ENCODE assay signal across 4 worm cellular contexts in the genomic region with DNA sequence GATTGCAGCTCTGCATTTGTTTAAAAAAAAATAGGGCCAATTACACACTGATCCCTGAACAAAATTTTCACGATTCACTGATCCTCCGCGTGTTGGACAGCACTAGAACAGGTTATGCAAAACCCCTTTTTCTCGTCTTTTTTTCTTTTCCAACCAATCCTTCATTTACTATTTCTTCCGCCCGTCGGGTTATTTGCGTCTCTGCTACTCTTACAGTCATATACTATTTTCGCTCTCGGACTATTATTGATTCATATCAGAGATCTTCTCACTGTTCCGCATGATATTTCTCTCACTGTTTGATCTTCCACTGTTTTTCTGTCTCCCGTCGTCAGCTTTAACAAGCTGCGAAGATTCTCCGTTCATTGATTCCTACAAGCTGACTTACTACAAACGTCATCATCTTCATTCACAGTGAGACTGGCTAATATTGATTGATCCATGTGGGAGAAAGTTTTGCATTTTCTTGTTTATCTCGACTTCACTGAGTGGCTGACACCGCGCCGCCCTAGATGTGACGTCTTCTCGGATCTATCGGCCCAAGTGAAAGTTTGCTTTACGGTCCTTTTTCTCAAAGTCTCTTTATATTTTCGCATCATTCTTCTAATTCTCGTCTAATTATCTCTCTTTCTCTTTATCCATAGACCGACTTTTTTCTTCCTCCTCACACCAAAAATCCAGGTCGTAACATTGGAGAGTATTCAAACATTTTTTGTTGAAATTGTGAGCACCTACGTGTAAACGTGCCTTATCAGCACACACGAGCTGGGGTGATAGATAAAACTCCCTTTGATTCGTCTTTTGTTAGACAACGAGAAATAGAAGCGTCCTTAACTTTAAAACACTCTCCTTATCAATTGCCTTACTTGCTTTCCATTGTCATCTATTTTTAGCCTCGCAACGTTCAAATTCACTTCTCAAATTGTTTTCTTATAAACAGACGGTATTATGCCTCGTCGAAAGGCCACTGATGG.
TF ChIP-seq lines count a peak whose summit lies in the region.

No protein-coding gene starts in this region.

TF ChIP-seq in whole organism, L1 larva, 84 proteins besides CTCF, POLR2A, EP300 and RAD21 (continued from another document):
- no peak for TF ChIP-seq hlh-4 (tag; optimal IDR thresholded peaks at IDR 0.05; lab: Kevin White, UChicago)
- no peak for TF ChIP-seq rnt-1 (tag; optimal IDR thresholded peaks at IDR 0.05; lab: Kevin White, UChicago)
- no peak for TF ChIP-seq ceh-88 (GFP tag; IDR thresholded peaks at IDR 0.05; lab: Robert Waterston, UW)
- TF ChIP-seq tlp-1 (tag; optimal IDR thresholded peaks at IDR 0.05; lab: Kevin White, UChicago): no peak
- no peak for TF ChIP-seq unc-86 (tag; optimal IDR thresholded peaks at IDR 0.05; lab: Kevin White, UChicago)
- TF ChIP-seq ztf-4 (tag; optimal IDR thresholded peaks at IDR 0.05; lab: Kevin White, UChicago): no peak
- TF ChIP-seq ztf-11 (tag; optimal IDR thresholded peaks at IDR 0.05; lab: Kevin White, UChicago): no peak
- no peak for TF ChIP-seq ces-1 (GFP tag; optimal IDR thresholded peaks at IDR 0.05; lab: Kevin White, UChicago)
- peak; percentile 82 for TF ChIP-seq elt-2 (tag; optimal IDR thresholded peaks at IDR 0.05; lab: Kevin White, UChicago)
- peak; percentile 99 for TF ChIP-seq blmp-1 (tag; optimal IDR thresholded peaks at IDR 0.05; lab: Kevin White, UChicago)
- no peak for TF ChIP-seq sox-4 (tag; optimal IDR thresholded peaks at IDR 0.05; lab: Kevin White, UChicago)
- TF ChIP-seq skn-1 (tag; optimal IDR thresholded peaks at IDR 0.05; lab: Kevin White, UChicago): no peak
- peak in 1 of 6 experiments; percentile 27 for TF ChIP-seq elt-3 (tag; optimal IDR thresholded peaks at IDR 0.05; lab: Kevin White, UChicago)
- peak; percentile 78 for TF ChIP-seq grh-1 (GFP tag; IDR thresholded peaks at IDR 0.05; lab: Robert Waterston, UW)
- TF ChIP-seq sptf-1 (tag; optimal IDR thresholded peaks at IDR 0.05; lab: Kevin White, UChicago): no peak
- TF ChIP-seq lin-35 (GFP tag; optimal IDR thresholded peaks at IDR 0.05; lab: Kevin White, UChicago): peak in 1 of 2 experiments; percentile 3

TF ChIP-seq in whole organism, L2 larva, 48 proteins besides CTCF, POLR2A, EP300 and RAD21 (continued from another document):
- peak; percentile 75 for TF ChIP-seq crh-2 (tag; optimal IDR thresholded peaks at IDR 0.05; lab: Kevin White, UChicago)
- TF ChIP-seq aly-2 (tag; optimal IDR thresholded peaks at IDR 0.05; lab: Kevin White, UChicago): no peak
- TF ChIP-seq ama-1 (optimal IDR thresholded peaks at IDR 0.05; lab: Kevin White, UChicago): no peak
- no peak for TF ChIP-seq alr-1 (tag; optimal IDR thresholded peaks at IDR 0.05; lab: Kevin White, UChicago)
- peak; percentile 26 for TF ChIP-seq sma-9 (GFP tag; optimal IDR thresholded peaks at IDR 0.05; lab: Kevin White, UChicago)
- TF ChIP-seq sma-9 (tag; optimal IDR thresholded peaks at IDR 0.05; lab: Kevin White, UChicago): no peak
- no peak for TF ChIP-seq elt-1 (tag; optimal IDR thresholded peaks at IDR 0.05; lab: Kevin White, UChicago)
- no peak for TF ChIP-seq nhr-23 (tag; optimal IDR thresholded peaks at IDR 0.05; lab: Kevin White, UChicago)
- no peak for TF ChIP-seq ztf-11 (tag; optimal IDR thresholded peaks at IDR 0.05; lab: Kevin White, UChicago)
- no peak for TF ChIP-seq nhr-25 (tag; optimal IDR thresholded peaks at IDR 0.05; lab: Kevin White, UChicago)
- TF ChIP-seq mab-5 (tag; optimal IDR thresholded peaks at IDR 0.05; lab: Kevin White, UChicago): no peak
- TF ChIP-seq nhr-129 (tag; optimal IDR thresholded peaks at IDR 0.05; lab: Kevin White, UChicago): no peak
- no peak for TF ChIP-seq R02D3.7 (tag; optimal IDR thresholded peaks at IDR 0.05; lab: Kevin White, UChicago)
- TF ChIP-seq ZK546.5 (tag; optimal IDR thresholded peaks at IDR 0.05; lab: Kevin White, UChicago): no peak
- peak; percentile 59 for TF ChIP-seq fos-1 (tag; optimal IDR thresholded peaks at IDR 0.05; lab: Kevin White, UChicago)
- no peak for TF ChIP-seq dmd-4 (tag; optimal IDR thresholded peaks at IDR 0.05; lab: Kevin White, UChicago)
- TF ChIP-seq unc-39 (tag; optimal IDR thresholded peaks at IDR 0.05; lab: Kevin White, UChicago): no peak
- no peak for TF ChIP-seq lin-39 (tag; optimal IDR thresholded peaks at IDR 0.05; lab: Kevin White, UChicago)
- TF ChIP-seq peb-1 (tag; optimal IDR thresholded peaks at IDR 0.05; lab: Kevin White, UChicago): no peak
- TF ChIP-seq ztf-1 (GFP tag; conservative IDR thresholded peaks at IDR 0.05; lab: Robert Waterston, UW): no peak
- TF ChIP-seq ceh-82 (tag; optimal IDR thresholded peaks at IDR 0.05; lab: Kevin White, UChicago): no peak
- TF ChIP-seq gmeb-1 (tag; optimal IDR thresholded peaks at IDR 0.05; lab: Kevin White, UChicago): no peak
- no peak for TF ChIP-seq lsy-2 (tag; optimal IDR thresholded peaks at IDR 0.05; lab: Kevin White, UChicago)
- TF ChIP-seq nhr-11 (tag; optimal IDR thresholded peaks at IDR 0.05; lab: Kevin White, UChicago): no peak
- TF ChIP-seq nhr-77 (tag; optimal IDR thresholded peaks at IDR 0.05; lab: Kevin White, UChicago): no peak
- no peak for TF ChIP-seq ceh-16 (tag; optimal IDR thresholded peaks at IDR 0.05; lab: Kevin White, UChicago)
- no peak for TF ChIP-seq ztf-4 (tag; optimal IDR thresholded peaks at IDR 0.05; lab: Kevin White, UChicago)
- TF ChIP-seq sma-3 (GFP tag; optimal IDR thresholded peaks at IDR 0.05; lab: Kevin White, UChicago): no peak
- no peak for TF ChIP-seq egl-27 (tag; optimal IDR thresholded peaks at IDR 0.05; lab: Kevin White, UChicago)
- no peak for TF ChIP-seq nhr-237 (tag; optimal IDR thresholded peaks at IDR 0.05; lab: Kevin White, UChicago)
- TF ChIP-seq lin-13 (GFP tag; optimal IDR thresholded peaks at IDR 0.05; lab: Kevin White, UChicago): no peak
- TF ChIP-seq F13H6.1 (tag; optimal IDR thresholded peaks at IDR 0.05; lab: Kevin White, UChicago): peak; percentile 36
- TF ChIP-seq mdl-1 (tag; optimal IDR thresholded peaks at IDR 0.05; lab: Kevin White, UChicago): peak in 1 of 2 experiments; percentile 0
- no peak for TF ChIP-seq elt-3 (tag; optimal IDR thresholded peaks at IDR 0.05; lab: Kevin White, UChicago)
- no peak for TF ChIP-seq zag-1 (tag; optimal IDR thresholded peaks at IDR 0.05; lab: Kevin White, UChicago)
- no peak for TF ChIP-seq unc-55 (GFP tag; optimal IDR thresholded peaks at IDR 0.05; lab: Kevin White, UChicago)
- no peak for TF ChIP-seq lin-11 (tag; optimal IDR thresholded peaks at IDR 0.05; lab: Kevin White, UChicago)

TF ChIP-seq in whole organism, L3 larva, 47 proteins besides CTCF, POLR2A, EP300 and RAD21 (continued from another document):
- no peak for TF ChIP-seq zag-1 (tag; optimal IDR thresholded peaks at IDR 0.05; lab: Kevin White, UChicago)
- no peak for TF ChIP-seq fos-1 (tag; optimal IDR thresholded peaks at IDR 0.05; lab: Kevin White, UChicago)
- no peak for TF ChIP-seq egl-5 (tag; optimal IDR thresholded peaks at IDR 0.05; lab: Kevin White, UChicago)
- TF ChIP-seq ceh-82 (tag; optimal IDR thresholded peaks at IDR 0.05; lab: Kevin White, UChicago): no peak
- no peak for TF ChIP-seq nhr-76 (tag; optimal IDR thresholded peaks at IDR 0.05; lab: Kevin White, UChicago)
- TF ChIP-seq elt-1 (tag; optimal IDR thresholded peaks at IDR 0.05; lab: Kevin White, UChicago): no peak
- TF ChIP-seq tbx-2 (tag; optimal IDR thresholded peaks at IDR 0.05; lab: Kevin White, UChicago): peak; percentile 15
- no peak for TF ChIP-seq ceh-16 (tag; optimal IDR thresholded peaks at IDR 0.05; lab: Kevin White, UChicago)
- TF ChIP-seq ceh-9 (tag; optimal IDR thresholded peaks at IDR 0.05; lab: Kevin White, UChicago): no peak
- TF ChIP-seq egl-27 (tag; optimal IDR thresholded peaks at IDR 0.05; lab: Kevin White, UChicago): no peak
- peak; percentile 91 for TF ChIP-seq elt-2 (tag; optimal IDR thresholded peaks at IDR 0.05; lab: Kevin White, UChicago)
- TF ChIP-seq ama-1 (optimal IDR thresholded peaks at IDR 0.05; lab: Kevin White, UChicago): peak; percentile 61
- no peak for TF ChIP-seq nfya-1 (tag; optimal IDR thresholded peaks at IDR 0.05; lab: Kevin White, UChicago; ENCODE audit: insufficient read depth)
- TF ChIP-seq fkh-10 (GFP tag; optimal IDR thresholded peaks at IDR 0.05; lab: Kevin White, UChicago): no peak
- TF ChIP-seq aly-2 (tag; optimal IDR thresholded peaks at IDR 0.05; lab: Kevin White, UChicago): no peak
- TF ChIP-seq nhr-23 (tag; optimal IDR thresholded peaks at IDR 0.05; lab: Kevin White, UChicago): peak; percentile 83
- TF ChIP-seq ZK546.5 (tag; optimal IDR thresholded peaks at IDR 0.05; lab: Kevin White, UChicago): no peak
- TF ChIP-seq snpc-4 (tag; optimal IDR thresholded peaks at IDR 0.05; lab: Kevin White, UChicago): no peak
- TF ChIP-seq skn-1 (tag; optimal IDR thresholded peaks at IDR 0.05; lab: Kevin White, UChicago): peak; percentile 54
- TF ChIP-seq elt-3 (tag; optimal IDR thresholded peaks at IDR 0.05; lab: Kevin White, UChicago): peak in 1 of 3 experiments; percentile 7
- no peak for TF ChIP-seq lin-39 (tag; optimal IDR thresholded peaks at IDR 0.05; lab: Kevin White, UChicago)
- no peak for TF ChIP-seq lin-15B (tag; optimal IDR thresholded peaks at IDR 0.05; lab: Kevin White, UChicago)
- no peak for TF ChIP-seq daf-12 (tag; optimal IDR thresholded peaks at IDR 0.05; lab: Kevin White, UChicago)
- peak; percentile 40 for TF ChIP-seq pha-4 (tag; optimal IDR thresholded peaks at IDR 0.05; lab: Kevin White, UChicago)
- TF ChIP-seq lsy-12 (tag; optimal IDR thresholded peaks at IDR 0.05; lab: Kevin White, UChicago): no peak
- TF ChIP-seq nhr-12 (tag; optimal IDR thresholded peaks at IDR 0.05; lab: Kevin White, UChicago): no peak
- TF ChIP-seq mdl-1 (tag; optimal IDR thresholded peaks at IDR 0.05; lab: Kevin White, UChicago): no peak
- no peak for TF ChIP-seq nhr-77 (tag; optimal IDR thresholded peaks at IDR 0.05; lab: Kevin White, UChicago)
- TF ChIP-seq jun-1 (tag; optimal IDR thresholded peaks at IDR 0.05; lab: Kevin White, UChicago): no peak
- no peak for TF ChIP-seq ztf-4 (tag; optimal IDR thresholded peaks at IDR 0.05; lab: Kevin White, UChicago)
- peak; percentile 48 for TF ChIP-seq pqm-1 (tag; optimal IDR thresholded peaks at IDR 0.05; lab: Kevin White, UChicago)
- TF ChIP-seq nhr-67 (tag; optimal IDR thresholded peaks at IDR 0.05; lab: Kevin White, UChicago): no peak
- TF ChIP-seq mml-1 (tag; optimal IDR thresholded peaks at IDR 0.05; lab: Kevin White, UChicago): no peak
- no peak for TF ChIP-seq unc-39 (tag; optimal IDR thresholded peaks at IDR 0.05; lab: Kevin White, UChicago)
- peak; percentile 36 for TF ChIP-seq nhr-43 (tag; optimal IDR thresholded peaks at IDR 0.05; lab: Kevin White, UChicago; ENCODE audit: poor library complexity, severe bottlenecking)

TF ChIP-seq in whole organism, L4 larva, 104 proteins besides CTCF, POLR2A, EP300 and RAD21 (continued from another document):
- TF ChIP-seq lin-1 (GFP tag; IDR thresholded peaks at IDR 0.05; lab: Robert Waterston, UW) (no peak), spr-1 (tag; optimal IDR thresholded peaks at IDR 0.05; lab: Kevin White, UChicago) (no peak), ama-1 (optimal IDR thresholded peaks at IDR 0.05; lab: Kevin White, UChicago) (no peak), dmd-6 (GFP tag; IDR thresholded peaks at IDR 0.05; lab: Robert Waterston, UW) (peak; percentile 54), aha-1 (tag; lab: Kevin White, UChicago) (peak; percentile 74), lin-39 (tag; optimal IDR thresholded peaks at IDR 0.05; lab: Kevin White, UChicago) (no peak), snpc-1.2 (GFP tag; IDR thresholded peaks at IDR 0.05; lab: Robert Waterston, UW) (no peak), mxl-2 (GFP tag; conservative IDR thresholded peaks at IDR 0.05; lab: Robert Waterston, UW) (no peak), ceh-32 (tag; optimal IDR thresholded peaks at IDR 0.05; lab: Kevin White, UChicago; ENCODE audit: poor library complexity) (no peak), mxl-3 (GFP tag; optimal IDR thresholded peaks at IDR 0.05; lab: Kevin White, UChicago) (peak; percentile 11), egl-43 (GFP tag; IDR thresholded peaks at IDR 0.05; lab: Robert Waterston, UW) (no peak), sdz-12 (GFP tag; optimal IDR thresholded peaks at IDR 0.05; lab: Kevin White, UChicago) (no peak), dve-1 (tag; optimal IDR thresholded peaks at IDR 0.05; lab: Kevin White, UChicago; ENCODE audit: insufficient read depth) (peak; percentile 39), nhr-102 (tag; optimal IDR thresholded peaks at IDR 0.05; lab: Kevin White, UChicago) (no peak), spr-3 (GFP tag; optimal IDR thresholded peaks at IDR 0.05; lab: Kevin White, UChicago) (no peak), nhr-42 (GFP tag; IDR thresholded peaks at IDR 0.05; lab: Robert Waterston, UW) (no peak), set-16 (GFP tag; IDR thresholded peaks at IDR 0.05; lab: Robert Waterston, UW) (no peak), fos-1 (tag; optimal IDR thresholded peaks at IDR 0.05; lab: Kevin White, UChicago) (no peak), ceh-28 (tag; optimal IDR thresholded peaks at IDR 0.05; lab: Kevin White, UChicago) (peak; percentile 14), hlh-11 (tag; optimal IDR thresholded peaks at IDR 0.05; lab: Kevin White, UChicago) (peak; percentile 30), daf-16 (GFP tag; optimal IDR thresholded peaks at IDR 0.05; lab: Kevin White, UChicago) (no peak), daf-16 (tag; optimal IDR thresholded peaks at IDR 0.05; lab: Kevin White, UChicago) (peak; percentile 85), hlh-30 (tag; optimal IDR thresholded peaks at IDR 0.05; lab: Kevin White, UChicago; ENCODE audit: insufficient read depth) (peak; percentile 21), pqm-1 (tag; optimal IDR thresholded peaks at IDR 0.05; lab: Kevin White, UChicago) (peak; percentile 80), ceh-20 (GFP tag; IDR thresholded peaks at IDR 0.05; lab: Robert Waterston, UW) (no peak)
TF ChIP-seq in whole organism, L4 larva: peak in this region for 13.
